Worm (Caenorhabditis elegans) whole organism, L2 larva: ENCODE measurements around the gene pgap-1.

Source experiments
- R02D3.7 ChIP-seq: fragments of 150-350 bp; optimal IDR thresholded peaks from 2 replicates; lab custom pipeline; 2014; ENCODE audit warnings: missing biosample characterization, missing genetic modification characterization
- alr-1 ChIP-seq: fragments of 150-350 bp; optimal IDR thresholded peaks from 2 replicates; lab custom pipeline; 2014; ENCODE audit warnings: missing biosample characterization, missing genetic modification characterization
- aly-2 ChIP-seq: fragments of 150-350 bp; optimal IDR thresholded peaks from 2 replicates; lab custom pipeline; 2014; ENCODE audit warnings: missing biosample characterization, missing genetic modification characterization
- ama-1 ChIP-seq: fragments of 150-350 bp; optimal IDR thresholded peaks from 2 replicates; lab custom pipeline; 2018; ENCODE audit warnings: inconsistent platforms
- elt-3 ChIP-seq: sonication (generic microtip); optimal IDR thresholded peaks from 2 replicates; lab custom pipeline; 2017; ENCODE audit warnings: missing biosample characterization, missing genetic modification characterization
- mab-5 ChIP-seq: fragments of 150-350 bp; optimal IDR thresholded peaks from 2 replicates; lab custom pipeline; 2014; ENCODE audit warnings: missing biosample characterization, missing genetic modification characterization
- nhr-11 ChIP-seq: fragments of 150-350 bp; optimal IDR thresholded peaks from 2 replicates; lab custom pipeline; 2014; ENCODE audit warnings: missing biosample characterization, missing genetic modification characterization
- nhr-23 ChIP-seq: fragments of 150-350 bp; optimal IDR thresholded peaks from 2 replicates; lab custom pipeline; 2014; ENCODE audit warnings: missing biosample characterization, missing genetic modification reagents, missing genetic modification characterization
- nhr-237 ChIP-seq: fragments of 150-350 bp; optimal IDR thresholded peaks from 2 replicates; lab custom pipeline; 2014; ENCODE audit warnings: missing biosample characterization, missing genetic modification characterization
- nhr-77 ChIP-seq: fragments of 150-350 bp; optimal IDR thresholded peaks from 2 replicates; lab custom pipeline; 2014; ENCODE audit warnings: missing biosample characterization, missing genetic modification characterization
- unc-62 ChIP-seq: fragments of 150-350 bp; optimal IDR thresholded peaks from 2 replicates; lab custom pipeline; 2014; ENCODE audit warnings: missing biosample characterization, missing genetic modification reagents, missing genetic modification characterization
- zag-1 ChIP-seq: fragments of 150-350 bp; optimal IDR thresholded peaks from 2 replicates; lab custom pipeline; 2014; ENCODE audit warnings: missing biosample characterization, missing genetic modification characterization
- ztf-4 ChIP-seq: fragments of 150-350 bp; optimal IDR thresholded peaks from 2 replicates; lab custom pipeline; 2014; ENCODE audit warnings: missing biosample characterization, missing genetic modification characterization

- TF ChIP-seq ztf-4 (tag; lab: Kevin White, UChicago) (no peak), nhr-23 (no peak), nhr-11 (tag; lab: Kevin White, UChicago) (no peak), ama-1 (lab: Kevin White, UChicago) (no peak), R02D3.7 (no peak), nhr-77 (tag; lab: Kevin White, UChicago) (no peak), unc-62 (GFP tag; lab: Kevin White, UChicago) (no peak), nhr-237 (tag; lab: Kevin White, UChicago) (no peak), mab-5 (tag; lab: Kevin White, UChicago) (no peak), alr-1 (no peak), elt-3 (tag; lab: Kevin White, UChicago) (no peak), aly-2 (no peak), zag-1 (tag; lab: Kevin White, UChicago) (no peak)
Observed at ce11 chrV:11279564-11279963, 37.9 kb downstream of the pgap-1 start.
